Fruit fly (Drosophila melanogaster): Measurements from ENCODE around the gene Edem1.

Gene Edem1

dm6 chrX:1879606-1880110 lies 29.0 kb downstream of the Edem1 start, which contains the start of gene CG14818 (continued):
- TF ChIP-seq abd-A (tag; optimal IDR thresholded peaks at IDR 0.05) (no peak), h (optimal IDR thresholded peaks at IDR 0.05) (no peak), CG12942 (GFP tag; optimal IDR thresholded peaks at IDR 0.05) (peak; percentile 36), ems (GFP tag; optimal IDR thresholded peaks at IDR 0.05) (peak; percentile 38), Vsx1 (GFP tag; optimal IDR thresholded peaks at IDR 0.05) (no peak), gce (GFP tag; IDR thresholded peaks at IDR 0.05) (no peak), Antp (GFP tag; optimal IDR thresholded peaks at IDR 0.05) (peak; percentile 76), CG8765 (GFP tag; IDR thresholded peaks at IDR 0.05) (peak; percentile 56), CG6175 (GFP tag; IDR thresholded peaks at IDR 0.05) (no peak), CG31441 (GFP tag; IDR thresholded peaks at IDR 0.05) (no peak; the same call in 1 of the 2 replicates), zfh2 (GFP tag; optimal IDR thresholded peaks at IDR 0.05) (peak; percentile 72), CG15479 (GFP tag; optimal IDR thresholded peaks at IDR 0.05) (no peak), wor (GFP tag; IDR thresholded peaks at IDR 0.05) (no peak), lab (GFP tag; optimal IDR thresholded peaks at IDR 0.05) (peak; percentile 71), CG10979 (tag; optimal IDR thresholded peaks at IDR 0.05) (peak; percentile 37), fd3F (GFP tag; optimal IDR thresholded peaks at IDR 0.05) (peak; percentile 48), row (GFP tag; IDR thresholded peaks at IDR 0.05) (peak; percentile 93), CG13123 (GFP tag; optimal IDR thresholded peaks at IDR 0.05) (no peak), Hmr (GFP tag; optimal IDR thresholded peaks at IDR 0.05) (peak; percentile 70), ap (GFP tag; IDR thresholded peaks at IDR 0.05) (0 out of 2 replicates have a peak, but pooled peaks have one; percentile 9), CG1233 (GFP tag; optimal IDR thresholded peaks at IDR 0.05) (peak; percentile 38), Dfd (GFP tag; optimal IDR thresholded peaks at IDR 0.05) (no peak), danr (GFP tag; IDR thresholded peaks at IDR 0.05) (peak; percentile 38; the same call in 1 of the 2 replicates), CkIIα-i1 (GFP tag; IDR thresholded peaks at IDR 0.05) (no peak), trem (tag; optimal IDR thresholded peaks at IDR 0.05) (no peak), ssp (GFP tag; IDR thresholded peaks at IDR 0.05) (peak; percentile 65), PHDP (tag; optimal IDR thresholded peaks at IDR 0.05) (peak; percentile 51), dm (GFP tag; optimal IDR thresholded peaks at IDR 0.05) (peak; percentile 25), E2f2 (GFP tag; IDR thresholded peaks at IDR 0.05) (peak; percentile 29), B-H1 (GFP tag; IDR thresholded peaks at IDR 0.05) (peak; percentile 28; the same call in 1 of the 3 replicates), CG17612 (GFP tag; IDR thresholded peaks at IDR 0.05) (0 out of 2 replicates have a peak, but pooled peaks have one; percentile 17), CG8944 (GFP tag; optimal IDR thresholded peaks at IDR 0.05) (peak; percentile 70), eyg (GFP tag; optimal IDR thresholded peaks at IDR 0.05) (peak; percentile 19), CG8388 (GFP tag; optimal IDR thresholded peaks at IDR 0.05) (peak; percentile 32), CG1832 (GFP tag; optimal IDR thresholded peaks at IDR 0.05) (no peak), Myb (GFP tag; optimal IDR thresholded peaks at IDR 0.05) (peak; percentile 47), Hr51 (GFP tag; optimal IDR thresholded peaks at IDR 0.05) (peak; percentile 41 to 45), CG18476 (GFP tag; optimal IDR thresholded peaks at IDR 0.05) (no peak), CG2678 (tag; optimal IDR thresholded peaks at IDR 0.05) (peak; percentile 72), Bgb (GFP tag; IDR thresholded peaks at IDR 0.05; ENCODE audit: partially characterized antibody) (peak; percentile 81), CG17361 (GFP tag; IDR thresholded peaks at IDR 0.05) (peak; percentile 65), hb (GFP tag; IDR thresholded peaks at IDR 0.05; ENCODE audit: partially characterized antibody) (peak; percentile 66), CG2889 (GFP tag; IDR thresholded peaks at IDR 0.05) (no peak), twi (tag; optimal IDR thresholded peaks at IDR 0.05) (no peak), caup (GFP tag; optimal IDR thresholded peaks at IDR 0.05; ENCODE audit: severe bottlenecking) (peak; percentile 72), CG11085 (GFP tag; IDR thresholded peaks at IDR 0.05) (0 out of 2 replicates have a peak, but pooled peaks have one; percentile 39), HmgD (GFP tag; optimal IDR thresholded peaks at IDR 0.05) (no peak), pho (GFP tag; optimal IDR thresholded peaks at IDR 0.05) (peak; percentile 41), esg (GFP tag; conservative IDR thresholded peaks at IDR 0.05) (peak; percentile 31; the same call in 1 of the 2 replicates), CG16863 (GFP tag; optimal IDR thresholded peaks at IDR 0.05) (peak; percentile 56), Nf-YC (tag; optimal IDR thresholded peaks at IDR 0.05) (peak; percentile 90)
